Worm (Caenorhabditis elegans) whole organism, L4/young adult: ENCODE results near the gene ZK856.7.

Experiments
- W03F9.2 ChIP-seq: fragments of 150-350 bp; optimal IDR thresholded peaks from 2 replicates; lab custom pipeline; 2014; ENCODE audit warnings: missing biosample characterization, missing genetic modification characterization
- dao-5 ChIP-seq: sonication (generic microtip); optimal IDR thresholded peaks from 2 replicates; lab custom pipeline; 2016; ENCODE audit warnings: missing genotype, missing genetic modification characterization, moderate library complexity, missing compliant biosample characterization
- him-1 ChIP-seq: sonication (generic microtip); optimal IDR thresholded peaks from 2 replicates; lab custom pipeline; 2016; ENCODE audit warnings: missing genotype, missing genetic modification reagents, missing genetic modification characterization, missing compliant biosample characterization

DNA sequence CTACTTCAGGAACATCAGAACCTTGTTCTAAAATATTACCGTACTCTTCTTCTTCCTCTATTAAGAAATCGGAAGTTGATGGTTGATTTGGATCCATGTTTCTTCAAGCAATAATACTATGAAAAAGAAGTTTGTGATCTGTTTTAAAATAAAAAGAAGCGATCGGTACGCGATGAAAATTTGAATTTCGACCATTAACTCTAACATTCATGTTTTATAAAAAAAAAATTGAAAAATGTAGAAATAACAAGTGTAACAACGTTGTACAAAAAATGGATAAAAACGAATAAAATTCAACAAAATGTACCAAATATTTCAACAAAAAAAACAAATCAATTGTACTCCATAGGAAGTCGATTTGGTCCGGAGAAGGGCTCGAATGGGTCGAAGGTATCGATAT lies 8.3 kb downstream of the ZK856.7 start, which contains the start of gene tftc-3:
- TF ChIP-seq dao-5 (tag; lab: Kevin White, UChicago), result no peak
- TF ChIP-seq him-1 (tag; lab: Kevin White, UChicago), result no peak
- no peak for TF ChIP-seq W03F9.2 (tag; lab: Kevin White, UChicago)
